Fruit fly (Drosophila melanogaster) whole organism, embryonic: Measurements from ENCODE around the gene CG33514.
A peak's percentile ranks its signal among the peaks of the same experiment; 100 is the strongest.

Experiments
- ATbp ChIP-seq: fragments of 200-800 bp; sonication (Bioruptor generic); optimal IDR thresholded peaks from 2 replicates; lab custom pipeline; 2017; ENCODE audit warnings: missing biosample characterization, mild to moderate bottlenecking, missing genetic modification characterization, missing genetic modification reagents
- Asciz ChIP-seq: fragments of 200-800 bp; sonication (Bioruptor generic); optimal IDR thresholded peaks from 2 replicates; lab custom pipeline; 2017; ENCODE audit warnings: missing biosample characterization, mild to moderate bottlenecking, missing genetic modification characterization, missing genetic modification reagents
- B-H1 ChIP-seq: fragments of 200-800 bp; sonication (Bioruptor generic); IDR thresholded peaks from 3 replicates; pipeline ENCODE4 v1.3.6; 2022; ENCODE audit warnings: missing biosample characterization, missing genetic modification characterization
- Blimp-1 ChIP-seq: fragments of 200-800 bp; sonication (Bioruptor generic); optimal IDR thresholded peaks from 3 replicates; lab custom pipeline; 2018; ENCODE audit warnings: missing biosample characterization, missing genetic modification characterization, mild to moderate bottlenecking, moderate library complexity, missing genetic modification reagents
- CG10366 ChIP-seq: fragments of 200-800 bp; sonication (Bioruptor generic); IDR thresholded peaks from 2 replicates; pipeline ENCODE4 v1.3.6; 2022; ENCODE audit warnings: missing biosample characterization, missing genetic modification characterization
- CG11560 ChIP-seq: fragments of 200-800 bp; sonication (Bioruptor generic); IDR thresholded peaks from 3 replicates; pipeline ENCODE4 v1.3.6; 2022; ENCODE audit warnings: missing biosample characterization, missing genetic modification characterization
- CG13287 ChIP-seq: fragments of 200-800 bp; sonication (Bioruptor generic); IDR thresholded peaks from 2 replicates; pipeline ENCODE4 v1.3.6; 2022; ENCODE audit warnings: missing biosample characterization, missing genetic modification characterization; ENCODE audit not compliant: partially characterized antibody
- CG14710 ChIP-seq: fragments of 200-800 bp; sonication (Bioruptor generic); optimal IDR thresholded peaks from 3 replicates; lab custom pipeline; 2019; ENCODE audit warnings: missing biosample characterization, mild to moderate bottlenecking, missing genetic modification characterization, moderate library complexity
- CG15601 ChIP-seq: fragments of 200-800 bp; sonication (Bioruptor generic); optimal IDR thresholded peaks from 3 replicates; lab custom pipeline; 2019; ENCODE audit warnings: missing biosample characterization, mild to moderate bottlenecking, missing genetic modification characterization, moderate library complexity
- CG16779 ChIP-seq: fragments of 200-800 bp; sonication (Bioruptor generic); IDR thresholded peaks from 2 replicates; pipeline ENCODE4 v1.3.6; 2022; ENCODE audit warnings: missing biosample characterization, missing genetic modification characterization
- CG16815 ChIP-seq: fragments of 200-800 bp; sonication (Bioruptor generic); optimal IDR thresholded peaks from 3 replicates; lab custom pipeline; 2017; ENCODE audit warnings: missing biosample characterization, mild to moderate bottlenecking, missing genetic modification characterization
- CG16863 ChIP-seq: fragments of 200-800 bp; sonication (Bioruptor generic); optimal IDR thresholded peaks from 3 replicates; lab custom pipeline; 2016; ENCODE audit warnings: missing biosample characterization, missing genetic modification characterization
- CG2202 ChIP-seq: fragments of 200-800 bp; sonication (Bioruptor generic); optimal IDR thresholded peaks from 2 replicates; lab custom pipeline; 2018; ENCODE audit warnings: missing biosample characterization, mild to moderate bottlenecking, missing genetic modification characterization
- CG2889 ChIP-seq: fragments of 200-800 bp; sonication (Bioruptor generic); IDR thresholded peaks from 3 replicates; pipeline ENCODE4 v1.3.6; 2022; ENCODE audit warnings: missing biosample characterization, missing genetic modification characterization
- CG34224 ChIP-seq: fragments of 200-800 bp; sonication (Bioruptor generic); IDR thresholded peaks from 3 replicates; pipeline ENCODE4 v1.3.6; 2022; ENCODE audit warnings: missing biosample characterization, missing genetic modification characterization; ENCODE audit not compliant: partially characterized antibody
- CG42726 ChIP-seq: fragments of 200-800 bp; sonication (Bioruptor generic); IDR thresholded peaks from 2 replicates; pipeline ENCODE4 v1.3.6; 2022; ENCODE audit warnings: missing biosample characterization, missing genetic modification characterization; ENCODE audit not compliant: partially characterized antibody
- CG4404 ChIP-seq: fragments of 200-800 bp; sonication (Bioruptor generic); IDR thresholded peaks from 2 replicates; pipeline ENCODE4 v1.3.6; 2022; ENCODE audit warnings: missing biosample characterization, missing genetic modification characterization
- CG5245 ChIP-seq: fragments of 200-800 bp; sonication (Bioruptor generic); optimal IDR thresholded peaks from 3 replicates; lab custom pipeline; 2016; ENCODE audit warnings: missing biosample characterization, missing genetic modification characterization
- CG6765 ChIP-seq: fragments of 200-800 bp; sonication (Bioruptor generic); optimal IDR thresholded peaks from 3 replicates; lab custom pipeline; 2017; ENCODE audit warnings: missing biosample characterization, mild to moderate bottlenecking, missing genetic modification characterization
- CG7839 ChIP-seq: fragments of 200-800 bp; sonication (Bioruptor generic); optimal IDR thresholded peaks from 3 replicates; lab custom pipeline; 2018; ENCODE audit warnings: missing biosample characterization, mild to moderate bottlenecking, missing genetic modification characterization, moderate library complexity
- CG8359 ChIP-seq: fragments of 200-800 bp; sonication (Bioruptor generic); optimal IDR thresholded peaks from 2 replicates; lab custom pipeline; 2017; ENCODE audit warnings: missing biosample characterization, mild to moderate bottlenecking, missing genetic modification characterization, borderline replicate concordance
- D19B ChIP-seq: fragments of 200-800 bp; sonication (Bioruptor generic); optimal IDR thresholded peaks from 2 replicates; lab custom pipeline; 2017; ENCODE audit warnings: missing biosample characterization, mild to moderate bottlenecking, missing genetic modification characterization
- Deaf1 ChIP-seq: fragments of 200-800 bp; optimal IDR thresholded peaks from 3 replicates; lab custom pipeline; 2019; ENCODE audit warnings: missing biosample characterization, mild to moderate bottlenecking, missing genetic modification characterization, moderate library complexity
- HLH54F ChIP-seq: fragments of 200-800 bp; sonication (Bioruptor generic); optimal IDR thresholded peaks from 3 replicates; lab custom pipeline; 2016; ENCODE audit warnings: missing biosample characterization, missing genetic modification characterization
- HmgZ ChIP-seq: fragments of 200-800 bp; sonication (Bioruptor generic); optimal IDR thresholded peaks from 2 replicates; lab custom pipeline; 2018; ENCODE audit warnings: missing biosample characterization, mild to moderate bottlenecking, missing genetic modification characterization
- Hmr ChIP-seq: fragments of 200-800 bp; sonication (Bioruptor generic); optimal IDR thresholded peaks from 3 replicates; lab custom pipeline; 2017; ENCODE audit warnings: mild to moderate bottlenecking, missing biosample characterization, missing genetic modification reagents, missing genetic modification characterization
- Lim3 ChIP-seq: fragments of 200-800 bp; sonication (Bioruptor generic); IDR thresholded peaks from 2 replicates; pipeline ENCODE4 v1.3.6; 2022; ENCODE audit warnings: missing biosample characterization, missing genetic modification characterization
- MBD-R2 ChIP-seq: fragments of 200-800 bp; sonication (Bioruptor generic); IDR thresholded peaks from 2 replicates; pipeline ENCODE4 v1.3.6; 2022; ENCODE audit warnings: missing biosample characterization, missing genetic modification characterization
- Med ChIP-seq: fragments of 200-800 bp; sonication (Bioruptor generic); peaks from one replicate; lab custom pipeline; 2016; ENCODE audit warnings: missing biosample characterization, missing genetic modification characterization, mild to moderate bottlenecking, inconsistent platforms, moderate library complexity
- NfI ChIP-seq: fragments of 200-800 bp; sonication (Bioruptor generic); optimal IDR thresholded peaks from 3 replicates; lab custom pipeline; 2018; ENCODE audit warnings: missing biosample characterization, mild to moderate bottlenecking, missing genetic modification characterization, moderate library complexity
- Oaz ChIP-seq: fragments of 200-800 bp; sonication (Bioruptor generic); IDR thresholded peaks from 2 replicates; pipeline ENCODE4 v1.3.6; 2022; ENCODE audit warnings: missing biosample characterization, missing genetic modification characterization
- Poxn ChIP-seq: fragments of 200-800 bp; sonication (Bioruptor generic); IDR thresholded peaks from 2 replicates; pipeline ENCODE4 v1.3.6; 2022; ENCODE audit warnings: missing biosample characterization, missing genetic modification characterization
- Ptx1 ChIP-seq: fragments of 200-800 bp; sonication (Bioruptor generic); IDR thresholded peaks from 2 replicates; pipeline ENCODE4 v1.3.6; 2022; ENCODE audit warnings: missing biosample characterization, missing genetic modification characterization
- Sin3A ChIP-seq: fragments of >200 bp; optimal IDR thresholded peaks from 2 replicates; lab custom pipeline; 2018
- chm ChIP-seq: fragments of 200-800 bp; sonication (Bioruptor generic); IDR thresholded peaks from 2 replicates; pipeline ENCODE4 v1.3.6; 2022; ENCODE audit warnings: missing biosample characterization, missing genetic modification characterization
- cwo ChIP-seq: fragments of 200-800 bp; sonication (Bioruptor generic); optimal IDR thresholded peaks from 3 replicates; lab custom pipeline; 2017; ENCODE audit warnings: missing biosample characterization, missing genetic modification characterization, mild to moderate bottlenecking, moderate library complexity, missing genetic modification reagents
- da ChIP-seq: fragments of 200-800 bp; sonication (Bioruptor generic); optimal IDR thresholded peaks from 2 replicates; lab custom pipeline; 2016; ENCODE audit warnings: missing biosample characterization, missing genetic modification characterization
- fd3F ChIP-seq: fragments of 200-800 bp; sonication (Bioruptor generic); optimal IDR thresholded peaks from 2 replicates; lab custom pipeline; 2018; ENCODE audit warnings: missing biosample characterization, mild to moderate bottlenecking, missing genetic modification characterization, moderate library complexity
- fru ChIP-seq: fragments of >200 bp; optimal IDR thresholded peaks from 2 replicates; lab custom pipeline; 2017
- gt ChIP-seq: fragments of 200-800 bp; sonication (Bioruptor generic); IDR thresholded peaks from 2 replicates; pipeline ENCODE4 v1.3.6; 2022; ENCODE audit warnings: missing biosample characterization, missing genetic modification characterization
- jigr1 ChIP-seq: fragments of 200-800 bp; sonication (Bioruptor generic); IDR thresholded peaks from 3 replicates; pipeline ENCODE4 v1.3.6; 2022; ENCODE audit warnings: missing biosample characterization, missing genetic modification characterization
- nerfin-1 ChIP-seq: fragments of 200-800 bp; sonication (Bioruptor generic); optimal IDR thresholded peaks from 3 replicates; lab custom pipeline; 2019; ENCODE audit warnings: missing biosample characterization, mild to moderate bottlenecking, missing genetic modification characterization, moderate library complexity
- pb ChIP-seq: fragments of 200-800 bp; sonication (Bioruptor generic); optimal IDR thresholded peaks from 3 replicates; lab custom pipeline; 2016; ENCODE audit warnings: missing biosample characterization, missing genetic modification characterization
- sd ChIP-seq: fragments of 200-800 bp; sonication (Bioruptor generic); optimal IDR thresholded peaks from 3 replicates; lab custom pipeline; 2018; ENCODE audit warnings: missing biosample characterization, mild to moderate bottlenecking, missing genetic modification characterization, moderate library complexity
- sr ChIP-seq: fragments of 200-800 bp; sonication (Bioruptor generic); IDR thresholded peaks from 3 replicates; pipeline ENCODE4 v1.3.6; 2022; ENCODE audit warnings: missing biosample characterization, missing genetic modification characterization
- sug ChIP-seq: fragments of 200-800 bp; optimal IDR thresholded peaks from 2 replicates; lab custom pipeline; 2019; ENCODE audit warnings: missing biosample characterization, mild to moderate bottlenecking, missing genetic modification characterization, moderate library complexity
- tgo ChIP-seq: fragments of 200-800 bp; sonication (Bioruptor generic); IDR thresholded peaks from 3 replicates; pipeline ENCODE4 v1.3.6; 2022; ENCODE audit warnings: missing biosample characterization, missing genetic modification characterization
- unpg ChIP-seq: fragments of 200-800 bp; sonication (Bioruptor generic); optimal IDR thresholded peaks from 3 replicates; lab custom pipeline; 2018; ENCODE audit warnings: missing biosample characterization, mild to moderate bottlenecking, missing genetic modification characterization, moderate library complexity

CG33514 gene

DNA sequence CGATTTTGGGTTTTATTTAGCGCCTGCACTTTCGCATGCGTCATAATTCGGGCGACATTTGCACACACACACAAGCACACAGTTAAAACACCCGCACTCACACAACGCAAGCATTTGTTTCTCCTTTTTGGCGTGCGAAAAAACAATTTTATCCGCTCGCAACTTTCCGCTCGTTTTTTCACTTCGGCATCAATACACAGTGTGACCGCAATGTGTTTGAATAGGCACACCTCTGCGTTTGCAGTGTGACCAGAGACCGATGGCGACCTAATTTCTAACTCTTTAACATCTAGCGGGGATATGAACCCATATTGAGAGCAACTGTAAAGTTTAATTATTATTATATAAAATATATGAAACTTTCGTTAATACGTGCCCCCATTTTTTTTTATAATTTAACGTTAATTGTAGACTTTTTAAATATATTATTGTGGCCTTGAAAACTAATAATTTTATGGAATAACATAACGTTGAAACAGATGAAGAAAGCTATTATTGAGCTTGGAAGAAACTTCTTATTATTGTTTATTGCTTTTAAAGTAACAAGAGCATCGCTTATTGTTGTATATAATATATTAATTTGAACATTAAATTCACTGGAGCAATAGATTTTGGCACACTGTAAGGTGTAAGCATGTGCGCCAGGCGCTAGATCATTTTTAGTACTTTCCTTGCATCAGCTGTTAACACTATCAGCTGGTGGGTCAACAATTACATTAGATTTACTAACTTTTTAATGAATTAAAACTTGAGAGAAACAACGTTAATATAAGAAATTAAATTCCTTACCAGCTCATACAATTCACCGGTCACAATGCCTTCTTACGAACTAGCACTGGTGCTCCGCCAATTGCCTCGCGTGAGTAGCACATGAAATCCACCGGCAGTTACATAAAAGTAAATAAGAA lies 1.1 kb upstream of the CG33514 start, which contains the start of the genes Cip4 and mRpS6 (continued):
- peak; percentile 18 for TF ChIP-seq CG2202
- TF ChIP-seq cwo (GFP tag; lab: Kevin White, UChicago): peak; percentile 37
- TF ChIP-seq Lim3 (GFP tag; lab: Robert Waterston, UW): 0 out of 2 replicates have a peak, but pooled peaks have one; percentile 32
- TF ChIP-seq MBD-R2: peak; percentile 79
- peak; percentile 85 for TF ChIP-seq NfI (GFP tag; lab: Kevin White, UChicago)
- no peak for TF ChIP-seq da (GFP tag; lab: Kevin White, UChicago)
- TF ChIP-seq HLH54F (GFP tag; lab: Kevin White, UChicago): peak; percentile 39
- TF ChIP-seq Oaz (GFP tag; lab: Robert Waterston, UW): peak; percentile 77
- TF ChIP-seq Poxn: peak; percentile 75; the same call in 1 of the 2 replicates
- TF ChIP-seq CG15601: peak; percentile 81
- TF ChIP-seq pb (GFP tag; lab: Kevin White, UChicago): no peak
- TF ChIP-seq CG6765 (GFP tag; lab: Kevin White, UChicago): peak; percentile 48
- TF ChIP-seq CG7839 (tag; lab: Kevin White, UChicago): peak; percentile 88
- TF ChIP-seq Hmr (GFP tag; lab: Kevin White, UChicago): peak; percentile 87
- TF ChIP-seq nerfin-1 (tag; lab: Kevin White, UChicago): no peak
- peak; percentile 83 for TF ChIP-seq CG2889 (GFP tag; lab: Robert Waterston, UW)
- TF ChIP-seq CG16779 (GFP tag; lab: Robert Waterston, UW): peak; percentile 58; the same call in 1 of the 2 replicates
- TF ChIP-seq Med (GFP tag; lab: Kevin White, UChicago): peak; percentile 89
- peak; percentile 33 for TF ChIP-seq D19B
- TF ChIP-seq sug (tag; lab: Kevin White, UChicago): peak; percentile 86
- no peak for TF ChIP-seq CG16863
- peak; percentile 69 for TF ChIP-seq ATbp (GFP tag; lab: Kevin White, UChicago)
- no peak; the same call in 2 of the 3 replicates for TF ChIP-seq CG34224 (GFP tag; lab: Robert Waterston, UW)
- peak; percentile 75 for TF ChIP-seq CG16815 (GFP tag; lab: Kevin White, UChicago)
- peak; percentile 81 for TF ChIP-seq Ptx1 (GFP tag; lab: Robert Waterston, UW)
- TF ChIP-seq Sin3A (lab: Kevin White, UChicago): no peak
- no peak for TF ChIP-seq Blimp-1 (GFP tag; lab: Kevin White, UChicago)
- TF ChIP-seq CG10366 (GFP tag; lab: Robert Waterston, UW): peak; percentile 90
- TF ChIP-seq CG8359: no peak
- TF ChIP-seq HmgZ (tag; lab: Kevin White, UChicago): peak; percentile 53
- no peak for TF ChIP-seq CG5245 (GFP tag; lab: Kevin White, UChicago)
- TF ChIP-seq gt: no peak
- no peak for TF ChIP-seq sd
- TF ChIP-seq unpg (GFP tag; lab: Kevin White, UChicago): peak; percentile 86
- 0 out of 3 replicates have a peak, but pooled peaks have one; percentile 42 for TF ChIP-seq CG11560 (tag; lab: Robert Waterston, UW)
- TF ChIP-seq fru (lab: Kevin White, UChicago): no peak
- peak; percentile 67 for TF ChIP-seq tgo (GFP tag; lab: Robert Waterston, UW)
- peak; percentile 86 for TF ChIP-seq chm
- no peak for TF ChIP-seq B-H1 (GFP tag; lab: Robert Waterston, UW)
- no peak for TF ChIP-seq sr (GFP tag; lab: Robert Waterston, UW)
- TF ChIP-seq CG14710 (tag; lab: Kevin White, UChicago): peak; percentile 51
- TF ChIP-seq jigr1 (GFP tag; lab: Robert Waterston, UW): peak; percentile 53; the same call in 1 of the 3 replicates
- TF ChIP-seq CG42726 (GFP tag; lab: Robert Waterston, UW): peak; percentile 81
- TF ChIP-seq CG13287: peak; percentile 49
- TF ChIP-seq Deaf1 (tag; lab: Kevin White, UChicago): peak; percentile 71
- 0 out of 2 replicates have a peak, but pooled peaks have one; percentile 30 for TF ChIP-seq CG4404
- TF ChIP-seq Asciz (GFP tag; lab: Kevin White, UChicago): peak; percentile 47
- peak; percentile 81 for TF ChIP-seq fd3F (GFP tag; lab: Kevin White, UChicago)
